Worm (Caenorhabditis elegans) whole organism, L4/young adult: ENCODE measurements around the gene ins-19.

ENCODE experiments used
- W03F9.2 ChIP-seq: fragments of 150-350 bp; optimal IDR thresholded peaks from 2 replicates; lab custom pipeline; 2014; ENCODE audit warnings: missing biosample characterization, missing genetic modification characterization
- him-1 ChIP-seq: sonication (generic microtip); optimal IDR thresholded peaks from 2 replicates; lab custom pipeline; 2016; ENCODE audit warnings: missing genotype, missing genetic modification reagents, missing genetic modification characterization, missing compliant biosample characterization

- TF ChIP-seq W03F9.2 (tag; lab: Kevin White, UChicago) (no peak), him-1 (tag; lab: Kevin White, UChicago) (no peak)
Observed at ce11 chrII:3093352-3093751, 32.9 kb downstream of the ins-19 start, which contains the start of gene srg-22.
